Fruit fly (Drosophila melanogaster): ENCODE results near the gene CG33725.
A peak's percentile ranks its signal among the peaks of the same experiment; 100 is the strongest.

The CG33725 gene

DNA sequence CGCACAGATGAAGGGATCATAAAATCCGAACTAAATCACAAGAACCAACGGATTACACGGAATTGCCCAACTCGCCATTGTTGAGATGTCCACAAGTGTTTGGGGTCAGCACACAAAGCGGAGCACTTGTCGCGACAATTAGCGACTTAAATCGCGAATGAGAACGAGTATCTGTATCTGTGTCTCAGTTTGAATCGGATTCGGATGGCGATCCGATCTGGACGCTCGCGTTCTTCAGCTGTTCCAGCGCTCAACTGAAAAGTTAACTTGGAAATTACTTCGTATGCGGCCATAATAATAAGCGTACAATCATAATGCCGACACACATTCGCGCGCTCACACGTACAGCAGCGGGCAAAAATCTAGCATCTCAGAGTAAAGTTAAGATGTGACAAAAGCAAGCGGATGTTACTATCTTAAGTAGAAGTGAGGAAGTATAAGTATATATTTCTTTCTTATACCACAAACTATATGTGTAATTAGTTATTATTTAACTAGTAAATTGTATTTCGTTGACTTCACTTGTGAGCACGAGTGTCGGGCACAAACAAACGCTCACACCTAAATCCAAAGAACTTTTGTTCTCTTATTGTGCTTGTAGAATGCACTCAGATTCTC is 8.1 kb downstream of the CG33725 start, which contains the start of gene CG10660 (continued):
- TF ChIP-seq ems (GFP tag; optimal IDR thresholded peaks at IDR 0.05), result peak; percentile 61
- TF ChIP-seq Vsx1 (GFP tag; optimal IDR thresholded peaks at IDR 0.05), result peak; percentile 77
- TF ChIP-seq Ravus (GFP tag; IDR thresholded peaks at IDR 0.05), result peak; percentile 54
- no peak for TF ChIP-seq CG34224 (GFP tag; IDR thresholded peaks at IDR 0.05; ENCODE audit: partially characterized antibody)
- TF ChIP-seq Spps (tag; optimal IDR thresholded peaks at IDR 0.05), result peak; percentile 69
- TF ChIP-seq cwo (GFP tag; optimal IDR thresholded peaks at IDR 0.05), result peak; percentile 75
- TF ChIP-seq CG13424 (tag; optimal IDR thresholded peaks at IDR 0.05), result peak; percentile 86
- peak; percentile 42; the same call in 1 of the 2 replicates for TF ChIP-seq CG8765 (GFP tag; IDR thresholded peaks at IDR 0.05)
- TF ChIP-seq CG3163 (GFP tag; optimal IDR thresholded peaks at IDR 0.05), result peak; percentile 12
- peak; percentile 77 for TF ChIP-seq MTF-1 (GFP tag; optimal IDR thresholded peaks at IDR 0.05; ENCODE audit: borderline replicate concordance)
- TF ChIP-seq Lpt (GFP tag; optimal IDR thresholded peaks at IDR 0.05), result no peak
- TF ChIP-seq hkb (optimal IDR thresholded peaks at IDR 0.05), result no peak
- peak; percentile 95 for TF ChIP-seq hkb (GFP tag; IDR thresholded peaks at IDR 0.05)
- TF ChIP-seq zen2 (GFP tag; IDR thresholded peaks at IDR 0.05; ENCODE audit: partially characterized antibody), result no peak
- TF ChIP-seq Nf-YC (tag; optimal IDR thresholded peaks at IDR 0.05), result peak; percentile 37
- TF ChIP-seq zfh2 (GFP tag; optimal IDR thresholded peaks at IDR 0.05), result peak; percentile 55
- TF ChIP-seq Nf-YA (GFP tag; IDR thresholded peaks at IDR 0.05), result peak; percentile 82
- peak; percentile 74 for TF ChIP-seq Chrac-16 (GFP tag; optimal IDR thresholded peaks at IDR 0.05)
- peak; percentile 63; the same call in 2 of the 4 replicates for TF ChIP-seq Gug (GFP tag; IDR thresholded peaks at IDR 0.05)
- peak; percentile 54; the same call in 1 of the 2 replicates for TF ChIP-seq MBD-R2 (GFP tag; IDR thresholded peaks at IDR 0.05)
- peak; percentile 41 for TF ChIP-seq CTCF (GFP tag; optimal IDR thresholded peaks at IDR 0.05)
- peak; percentile 82 for TF ChIP-seq H2.0 (GFP tag; IDR thresholded peaks at IDR 0.05)
- TF ChIP-seq CG2875 (GFP tag; optimal IDR thresholded peaks at IDR 0.05), result peak; percentile 87
- peak; percentile 91 for TF ChIP-seq lab (GFP tag; optimal IDR thresholded peaks at IDR 0.05)
- peak; percentile 81 for TF ChIP-seq Aef1 (GFP tag; IDR thresholded peaks at IDR 0.05)
- TF ChIP-seq H15 (GFP tag; IDR thresholded peaks at IDR 0.05), result peak; percentile 84
- peak; percentile 91 for TF ChIP-seq CG7556 (GFP tag; optimal IDR thresholded peaks at IDR 0.05)
- no peak for TF ChIP-seq Doc2 (GFP tag; IDR thresholded peaks at IDR 0.05)
- TF ChIP-seq chinmo (GFP tag; IDR thresholded peaks at IDR 0.05; ENCODE audit: partially characterized antibody), result no peak
- TF ChIP-seq Bdp1 (GFP tag; optimal IDR thresholded peaks at IDR 0.05), result peak; percentile 50
- TF ChIP-seq sd (tag; optimal IDR thresholded peaks at IDR 0.05), result peak; percentile 23
- TF ChIP-seq CG17359 (tag; optimal IDR thresholded peaks at IDR 0.05), result peak; percentile 91
- no peak for TF ChIP-seq CG2129 (GFP tag; IDR thresholded peaks at IDR 0.05; ENCODE audit: partially characterized antibody)
- peak; percentile 69 for TF ChIP-seq dimm (GFP tag; IDR thresholded peaks at IDR 0.05)
- peak; percentile 56 for TF ChIP-seq CG6683 (GFP tag; optimal IDR thresholded peaks at IDR 0.05)
- peak; percentile 25 for TF ChIP-seq da (GFP tag; optimal IDR thresholded peaks at IDR 0.05)
- no peak for TF ChIP-seq Dref (GFP tag; IDR thresholded peaks at IDR 0.05)
- peak; percentile 86 for TF ChIP-seq wor (GFP tag; IDR thresholded peaks at IDR 0.05)
- TF ChIP-seq CG34376 (GFP tag; optimal IDR thresholded peaks at IDR 0.05), result peak; percentile 22
- TF ChIP-seq CG15479 (GFP tag; optimal IDR thresholded peaks at IDR 0.05), result no peak
- peak; percentile 12 for TF ChIP-seq CG15696 (tag; optimal IDR thresholded peaks at IDR 0.05)
- TF ChIP-seq jing (GFP tag; optimal IDR thresholded peaks at IDR 0.05), result peak; percentile 81
- peak; percentile 90 for TF ChIP-seq salm (tag; optimal IDR thresholded peaks at IDR 0.05)
- TF ChIP-seq CG7372 (GFP tag; IDR thresholded peaks at IDR 0.05), result peak; percentile 64
- TF ChIP-seq ro (GFP tag; IDR thresholded peaks at IDR 0.05), result no peak
- 0 out of 2 replicates have a peak, but pooled peaks have one; percentile 55 for TF ChIP-seq CG16779 (GFP tag; IDR thresholded peaks at IDR 0.05)
- TF ChIP-seq nerfin-1 (tag; optimal IDR thresholded peaks at IDR 0.05), result peak; percentile 70
- TF ChIP-seq scrt (GFP tag; optimal IDR thresholded peaks at IDR 0.05), result peak; percentile 69
- peak; percentile 37 for TF ChIP-seq Sry-β (GFP tag; optimal IDR thresholded peaks at IDR 0.05)
- peak; percentile 88 for TF ChIP-seq seq (GFP tag; IDR thresholded peaks at IDR 0.05)
